Fruit fly (Drosophila melanogaster) whole organism, embryonic: ENCODE results near the gene Syx4.

ENCODE experiments used
- B-H1 ChIP-seq: fragments of 200-800 bp; sonication (Bioruptor generic); IDR thresholded peaks from 3 replicates; pipeline ENCODE4 v1.3.6; 2022; ENCODE audit warnings: missing biosample characterization, missing genetic modification characterization
- B-H2 ChIP-seq: fragments of 200-800 bp; sonication (Bioruptor generic); optimal IDR thresholded peaks from 2 replicates; lab custom pipeline; 2018; ENCODE audit warnings: missing biosample characterization, mild to moderate bottlenecking, missing genetic modification characterization
- BEAF-32 ChIP-seq: fragments of 200-800 bp; sonication (Bioruptor generic); optimal IDR thresholded peaks from 3 replicates; lab custom pipeline; 2017; ENCODE audit warnings: missing biosample characterization, missing genetic modification characterization, mild to moderate bottlenecking, moderate library complexity, missing genetic modification reagents
- CG11398 ChIP-seq: fragments of 200-800 bp; sonication (Bioruptor generic); optimal IDR thresholded peaks from 2 replicates; lab custom pipeline; 2016; ENCODE audit warnings: missing biosample characterization, missing genetic modification characterization
- CG12155 ChIP-seq: fragments of 200-800 bp; sonication (Bioruptor generic); optimal IDR thresholded peaks from 3 replicates; lab custom pipeline; 2016; ENCODE audit warnings: missing biosample characterization, missing genetic modification characterization
- CG12219 ChIP-seq: fragments of 200-800 bp; sonication (Bioruptor generic); optimal IDR thresholded peaks from 3 replicates; lab custom pipeline; 2018; ENCODE audit warnings: missing biosample characterization, mild to moderate bottlenecking, missing genetic modification characterization
- CG14014 ChIP-seq: fragments of 200-800 bp; sonication (Bioruptor generic); IDR thresholded peaks from 2 replicates; pipeline ENCODE4 v1.3.6; 2022; ENCODE audit warnings: missing biosample characterization, missing genetic modification characterization
- CG15514 ChIP-seq: fragments of 200-800 bp; sonication (Bioruptor generic); optimal IDR thresholded peaks from 3 replicates; lab custom pipeline; 2017; ENCODE audit warnings: missing biosample characterization, missing genetic modification characterization, mild to moderate bottlenecking, moderate library complexity, missing genetic modification reagents
- CG17359 ChIP-seq: fragments of 200-800 bp; sonication (Bioruptor generic); optimal IDR thresholded peaks from 3 replicates; lab custom pipeline; 2018; ENCODE audit warnings: missing biosample characterization, mild to moderate bottlenecking, missing genetic modification characterization, moderate library complexity
- CG17612 ChIP-seq: fragments of 200-800 bp; sonication (Bioruptor generic); IDR thresholded peaks from 2 replicates; pipeline ENCODE4 v1.3.6; 2022; ENCODE audit warnings: missing biosample characterization, missing genetic modification characterization
- CG17912 ChIP-seq: fragments of 200-800 bp; sonication (Bioruptor generic); optimal IDR thresholded peaks from 2 replicates; lab custom pipeline; 2018; ENCODE audit warnings: missing biosample characterization, mild to moderate bottlenecking, missing genetic modification characterization
- CG2875 ChIP-seq: fragments of 200-800 bp; sonication (Bioruptor generic); optimal IDR thresholded peaks from 2 replicates; lab custom pipeline; 2017; ENCODE audit warnings: missing biosample characterization, mild to moderate bottlenecking, missing genetic modification characterization, missing genetic modification reagents
- CG2889 ChIP-seq: fragments of 200-800 bp; sonication (Bioruptor generic); IDR thresholded peaks from 3 replicates; pipeline ENCODE4 v1.3.6; 2022; ENCODE audit warnings: missing biosample characterization, missing genetic modification characterization
- CG4328 ChIP-seq: fragments of 200-800 bp; sonication (Bioruptor generic); optimal IDR thresholded peaks from 3 replicates; lab custom pipeline; 2017; ENCODE audit warnings: missing biosample characterization, missing genetic modification reagents, missing genetic modification characterization
- CG4424 ChIP-seq: fragments of 200-800 bp; sonication (Bioruptor generic); optimal IDR thresholded peaks from 3 replicates; lab custom pipeline; 2016; ENCODE audit warnings: missing biosample characterization, missing genetic modification characterization
- CG7271 ChIP-seq: fragments of 200-800 bp; sonication (Bioruptor generic); optimal IDR thresholded peaks from 2 replicates; lab custom pipeline; 2018; ENCODE audit warnings: missing biosample characterization, mild to moderate bottlenecking, missing genetic modification characterization, moderate library complexity
- CG9876 ChIP-seq: fragments of 200-800 bp; sonication (Bioruptor generic); optimal IDR thresholded peaks from 2 replicates; lab custom pipeline; 2016; ENCODE audit warnings: missing biosample characterization, missing genetic modification characterization
- E2f2 ChIP-seq: fragments of 200-800 bp; sonication (Bioruptor generic); IDR thresholded peaks from 2 replicates; pipeline ENCODE4 v1.3.6; 2022; ENCODE audit warnings: missing biosample characterization, missing genetic modification characterization
- ERR ChIP-seq: fragments of 200-800 bp; sonication (Bioruptor generic); optimal IDR thresholded peaks from 2 replicates; lab custom pipeline; 2016; ENCODE audit warnings: missing biosample characterization, missing genetic modification characterization
- Hr51 ChIP-seq, 2 experiments: fragments of 200-800 bp; sonication (Bioruptor generic); optimal IDR thresholded peaks; 2 replicates in 1 of 2; 3 replicates in 1 of 2; lab custom pipeline; 2016 to 2018; ENCODE audit warnings: missing biosample characterization in 2 of 2, missing genetic modification characterization in 2 of 2, mild to moderate bottlenecking in 1 of 2, moderate library complexity in 1 of 2
- Lhr ChIP-seq: fragments of 200-800 bp; sonication (Bioruptor generic); optimal IDR thresholded peaks from 3 replicates; lab custom pipeline; 2017; ENCODE audit warnings: mild to moderate bottlenecking, missing biosample characterization, missing genetic modification reagents, missing genetic modification characterization
- Med ChIP-seq: fragments of 200-800 bp; sonication (Bioruptor generic); peaks from one replicate; lab custom pipeline; 2016; ENCODE audit warnings: missing biosample characterization, missing genetic modification characterization, mild to moderate bottlenecking, inconsistent platforms, moderate library complexity
- NC2α ChIP-seq: fragments of 200-800 bp; sonication (Bioruptor generic); optimal IDR thresholded peaks from 2 replicates; lab custom pipeline; 2016; ENCODE audit warnings: missing biosample characterization, missing genetic modification characterization
- Nf-YB ChIP-seq: fragments of 200-800 bp; sonication (Bioruptor generic); optimal IDR thresholded peaks from 3 replicates; lab custom pipeline; 2019; ENCODE audit warnings: missing biosample characterization, mild to moderate bottlenecking, missing genetic modification characterization, moderate library complexity
- Rx ChIP-seq: fragments of 200-800 bp; sonication (Bioruptor generic); IDR thresholded peaks from 2 replicates; pipeline ENCODE4 v1.3.6; 2022; ENCODE audit warnings: missing biosample characterization, missing genetic modification characterization
- Scr ChIP-seq: fragments of 200-800 bp; sonication (Bioruptor generic); IDR thresholded peaks from 2 replicates; pipeline ENCODE4 v1.3.6; 2022; ENCODE audit warnings: missing biosample characterization, missing genetic modification characterization; ENCODE audit not compliant: partially characterized antibody
- Sry-δ ChIP-seq: fragments of 200-800 bp; sonication (Bioruptor generic); optimal IDR thresholded peaks from 2 replicates; lab custom pipeline; 2016; ENCODE audit warnings: missing biosample characterization, missing genetic modification characterization
- Ssrp ChIP-seq: fragments of 200-800 bp; sonication (Bioruptor generic); optimal IDR thresholded peaks from 2 replicates; lab custom pipeline; 2018; ENCODE audit warnings: missing biosample characterization, mild to moderate bottlenecking, missing genetic modification characterization, moderate library complexity
- ac ChIP-seq: fragments of 200-800 bp; sonication (Bioruptor generic); optimal IDR thresholded peaks from 3 replicates; lab custom pipeline; 2017; ENCODE audit warnings: missing biosample characterization, mild to moderate bottlenecking, missing genetic modification characterization
- al ChIP-seq: fragments of 200-800 bp; sonication (Bioruptor generic); IDR thresholded peaks from 2 replicates; pipeline ENCODE4 v1.3.6; 2022; ENCODE audit warnings: missing biosample characterization, missing genetic modification characterization
- ato ChIP-seq: fragments of 200-800 bp; sonication (Bioruptor generic); IDR thresholded peaks from 2 replicates; pipeline ENCODE4 v1.3.6; 2022; ENCODE audit warnings: missing biosample characterization, missing genetic modification characterization; ENCODE audit not compliant: partially characterized antibody
- cad ChIP-seq: fragments of >200 bp; optimal IDR thresholded peaks from 2 replicates; lab custom pipeline; 2017; ENCODE audit warnings: missing biosample characterization, missing genetic modification characterization
- ci ChIP-seq: fragments of 200-800 bp; sonication (Bioruptor generic); IDR thresholded peaks from 3 replicates; pipeline ENCODE4 v1.3.6; 2022; ENCODE audit warnings: missing biosample characterization, missing genetic modification characterization
- corto ChIP-seq: fragments of 200-800 bp; sonication (Bioruptor generic); optimal IDR thresholded peaks from 2 replicates; lab custom pipeline; 2016; ENCODE audit warnings: missing biosample characterization, mild to moderate bottlenecking, missing genetic modification characterization, moderate library complexity
- crol ChIP-seq: fragments of 200-800 bp; sonication (Bioruptor generic); IDR thresholded peaks from 2 replicates; pipeline ENCODE4 v1.3.6; 2022; ENCODE audit warnings: missing biosample characterization, missing genetic modification characterization
- gcm2 ChIP-seq: fragments of 200-800 bp; sonication (Bioruptor generic); optimal IDR thresholded peaks from 2 replicates; lab custom pipeline; 2016; ENCODE audit warnings: missing biosample characterization, missing genetic modification characterization
- gem ChIP-seq: fragments of 200-800 bp; sonication (Bioruptor generic); optimal IDR thresholded peaks from 2 replicates; lab custom pipeline; 2019; ENCODE audit warnings: missing biosample characterization, mild to moderate bottlenecking, missing genetic modification characterization, moderate library complexity
- h ChIP-seq: fragments of >200 bp; optimal IDR thresholded peaks from 2 replicates; lab custom pipeline; 2017
- hb ChIP-seq: fragments of 200-800 bp; sonication (Bioruptor generic); IDR thresholded peaks from 3 replicates; pipeline ENCODE4 v1.3.6; 2022; ENCODE audit warnings: missing biosample characterization, missing genetic modification characterization; ENCODE audit not compliant: partially characterized antibody
- hth ChIP-seq: fragments of >200 bp; optimal IDR thresholded peaks from 2 replicates; lab custom pipeline; 2017; ENCODE audit warnings: inconsistent platforms
- ind ChIP-seq: fragments of 200-800 bp; sonication (Bioruptor generic); optimal IDR thresholded peaks from 3 replicates; lab custom pipeline; 2016; ENCODE audit warnings: missing biosample characterization, missing genetic modification characterization
- jing ChIP-seq: fragments of 200-800 bp; sonication (Bioruptor generic); optimal IDR thresholded peaks from 2 replicates; lab custom pipeline; 2018; ENCODE audit warnings: missing biosample characterization, mild to moderate bottlenecking, missing genetic modification characterization
- lilli ChIP-seq: fragments of 200-800 bp; sonication (Bioruptor generic); optimal IDR thresholded peaks from 3 replicates; lab custom pipeline; 2016; ENCODE audit warnings: missing biosample characterization, missing genetic modification characterization
- mam ChIP-seq: fragments of 200-800 bp; sonication (Bioruptor generic); optimal IDR thresholded peaks from 3 replicates; lab custom pipeline; 2016; ENCODE audit warnings: missing biosample characterization, missing genetic modification characterization
- onecut ChIP-seq: fragments of 200-800 bp; sonication (Bioruptor generic); IDR thresholded peaks from 2 replicates; pipeline ENCODE4 v1.3.6; 2022; ENCODE audit warnings: missing biosample characterization, missing genetic modification characterization
- peb ChIP-seq: fragments of 200-800 bp; sonication (Bioruptor generic); IDR thresholded peaks from 2 replicates; pipeline ENCODE4 v1.3.6; 2022; ENCODE audit warnings: missing biosample characterization, missing genetic modification characterization
- sisA ChIP-seq: fragments of 200-800 bp; sonication (Bioruptor generic); IDR thresholded peaks from 2 replicates; pipeline ENCODE4 v1.3.6; 2022; ENCODE audit warnings: missing biosample characterization, missing genetic modification characterization
- ssp ChIP-seq: fragments of 200-800 bp; sonication (Bioruptor generic); IDR thresholded peaks from 2 replicates; pipeline ENCODE4 v1.3.6; 2022; ENCODE audit warnings: missing biosample characterization, missing genetic modification characterization
- tll ChIP-seq, 2 experiments: fragments of 200-800 bp in 1 of 2; fragments of >200 bp in 1 of 2; sonication (Bioruptor generic) in 1 of 2; optimal IDR thresholded peaks; 2 replicates each; lab custom pipeline; 2017 to 2019; ENCODE audit warnings: missing biosample characterization in 2 of 2, missing genetic modification characterization in 2 of 2, mild to moderate bottlenecking in 1 of 2, moderate library complexity in 1 of 2
- tup ChIP-seq: fragments of 200-800 bp; sonication (Bioruptor generic); optimal IDR thresholded peaks from 2 replicates; lab custom pipeline; 2016; ENCODE audit warnings: missing biosample characterization, mild to moderate bottlenecking, missing genetic modification characterization, moderate library complexity
- zfh2 ChIP-seq: fragments of 200-800 bp; sonication (Bioruptor generic); optimal IDR thresholded peaks from 2 replicates; lab custom pipeline; 2016; ENCODE audit warnings: missing biosample characterization, missing genetic modification characterization

The Syx4 gene

dm6 chrX:2703693-2704092 lies 40.2 kb downstream of the Syx4 start, which contains the start of gene Ugalt (continued):
- TF ChIP-seq NC2α (GFP tag; lab: Kevin White, UChicago) = peak; percentile 100
- TF ChIP-seq Hr51 (GFP tag; optimal IDR thresholded peaks at IDR 0.05; lab: Kevin White, UChicago) = peak; percentile 100
- TF ChIP-seq ci = peak; percentile 100
- peak; percentile 97 for TF ChIP-seq CG15514 (GFP tag; lab: Kevin White, UChicago)
- peak; percentile 100 for TF ChIP-seq CG4328 (GFP tag; lab: Kevin White, UChicago)
- peak; percentile 100 for TF ChIP-seq CG17612 (GFP tag; lab: Robert Waterston, UW)
- TF ChIP-seq zfh2 = peak; percentile 100
- peak; percentile 42 for TF ChIP-seq BEAF-32 (GFP tag; lab: Kevin White, UChicago)
- 0 out of 2 replicates have a peak, but pooled peaks have one; percentile 12 for TF ChIP-seq Scr
- TF ChIP-seq tll (GFP tag; optimal IDR thresholded peaks at IDR 0.05; lab: Kevin White, UChicago) = peak in 1 of 2 experiments; percentile 95
- TF ChIP-seq corto (GFP tag; lab: Kevin White, UChicago) = peak; percentile 100
- peak; percentile 97 for TF ChIP-seq crol (GFP tag; lab: Robert Waterston, UW)
- peak; percentile 100 for TF ChIP-seq Rx
- TF ChIP-seq Med (GFP tag; lab: Kevin White, UChicago) = peak; percentile 100
- TF ChIP-seq CG7271 = peak; percentile 100
- peak; percentile 100 for TF ChIP-seq CG4424
- no peak for TF ChIP-seq cad (GFP tag; lab: Kevin White, UChicago)
- peak; percentile 100 for TF ChIP-seq ind (GFP tag; lab: Kevin White, UChicago)
- peak; percentile 100 for TF ChIP-seq mam (GFP tag; lab: Kevin White, UChicago)
- no peak for TF ChIP-seq hth (lab: Kevin White, UChicago)
- TF ChIP-seq B-H2 (GFP tag; lab: Kevin White, UChicago) = peak; percentile 99
- TF ChIP-seq Lhr = peak; percentile 100
- peak; percentile 94 for TF ChIP-seq Nf-YB (GFP tag; lab: Kevin White, UChicago)
- TF ChIP-seq CG2889 (GFP tag; lab: Robert Waterston, UW) = peak; percentile 100
- TF ChIP-seq lilli (GFP tag; lab: Kevin White, UChicago) = peak; percentile 100
- peak; percentile 100 for TF ChIP-seq peb (GFP tag; lab: Robert Waterston, UW)
- TF ChIP-seq CG17912 (GFP tag; lab: Kevin White, UChicago) = peak; percentile 99
- peak; percentile 100 for TF ChIP-seq sisA (GFP tag; lab: Robert Waterston, UW)
- TF ChIP-seq CG14014 (GFP tag; lab: Robert Waterston, UW) = peak; percentile 100
- peak; percentile 100 for TF ChIP-seq jing (GFP tag; lab: Kevin White, UChicago)
- peak; percentile 100 for TF ChIP-seq CG12155 (GFP tag; lab: Kevin White, UChicago)
- peak; percentile 100 for TF ChIP-seq CG12219 (GFP tag; lab: Kevin White, UChicago)
- peak; percentile 98 for TF ChIP-seq E2f2 (GFP tag; lab: Robert Waterston, UW)
- TF ChIP-seq gcm2 (GFP tag; lab: Kevin White, UChicago) = peak; percentile 100
- TF ChIP-seq ssp (GFP tag; lab: Robert Waterston, UW) = peak; percentile 99
- peak; percentile 100 for TF ChIP-seq Ssrp (tag; lab: Kevin White, UChicago)
- peak; percentile 100 for TF ChIP-seq gem (tag; lab: Kevin White, UChicago)
- peak; percentile 99 for TF ChIP-seq ac (GFP tag; lab: Kevin White, UChicago)
- peak; percentile 100 for TF ChIP-seq al
- no peak for TF ChIP-seq ato (GFP tag; lab: Robert Waterston, UW)
- TF ChIP-seq B-H1 (GFP tag; lab: Robert Waterston, UW) = peak; percentile 100
- TF ChIP-seq onecut = peak; percentile 100
- TF ChIP-seq Sry-δ (GFP tag; lab: Kevin White, UChicago) = peak; percentile 94
- TF ChIP-seq CG9876 (GFP tag; lab: Kevin White, UChicago) = peak; percentile 100
- TF ChIP-seq ERR = peak; percentile 100
- TF ChIP-seq CG2875 = peak; percentile 100
- TF ChIP-seq CG11398 = peak; percentile 100
- TF ChIP-seq h (lab: Kevin White, UChicago) = no peak
- TF ChIP-seq CG17359 (tag; lab: Kevin White, UChicago) = peak; percentile 100
- peak; percentile 100 for TF ChIP-seq tup (GFP tag; lab: Kevin White, UChicago)
- TF ChIP-seq hb = no peak
